Worm (Caenorhabditis elegans) whole organism, dauer: ENCODE measurements around the gene lido-12.

Experiments used
- unc-62 ChIP-seq: sonication (generic microtip); optimal IDR thresholded peaks from 2 replicates; lab custom pipeline; 2017; ENCODE audit warnings: missing biosample characterization, missing genetic modification reagents, missing genetic modification characterization

lido-12 gene

ce11 chrII:3005499-3005898, at the start of gene lido-12:
Gene lido-12 (plus strand): TSS chrII:3005799.
- TF ChIP-seq unc-62 (GFP tag; lab: Kevin White, UChicago) = no peak

- no peak for TF ChIP-seq unc-62 (GFP tag; lab: Kevin White, UChicago)
These were observed 47.3 kb upstream of the lido-12 start, which contains the start of gene srw-60 for ce11 chrII:2958308-2958707. Gene srw-60 (plus strand): TSS chrII:2958608.

ce11 chrII:2962531-2963164, 43.0 kb upstream of the lido-12 start:
- no peak for TF ChIP-seq unc-62 (GFP tag; lab: Kevin White, UChicago)

ce11 chrII:2963619-2964018, 42.0 kb upstream of the lido-12 start:
- no peak for TF ChIP-seq unc-62 (GFP tag; lab: Kevin White, UChicago)

DNA sequence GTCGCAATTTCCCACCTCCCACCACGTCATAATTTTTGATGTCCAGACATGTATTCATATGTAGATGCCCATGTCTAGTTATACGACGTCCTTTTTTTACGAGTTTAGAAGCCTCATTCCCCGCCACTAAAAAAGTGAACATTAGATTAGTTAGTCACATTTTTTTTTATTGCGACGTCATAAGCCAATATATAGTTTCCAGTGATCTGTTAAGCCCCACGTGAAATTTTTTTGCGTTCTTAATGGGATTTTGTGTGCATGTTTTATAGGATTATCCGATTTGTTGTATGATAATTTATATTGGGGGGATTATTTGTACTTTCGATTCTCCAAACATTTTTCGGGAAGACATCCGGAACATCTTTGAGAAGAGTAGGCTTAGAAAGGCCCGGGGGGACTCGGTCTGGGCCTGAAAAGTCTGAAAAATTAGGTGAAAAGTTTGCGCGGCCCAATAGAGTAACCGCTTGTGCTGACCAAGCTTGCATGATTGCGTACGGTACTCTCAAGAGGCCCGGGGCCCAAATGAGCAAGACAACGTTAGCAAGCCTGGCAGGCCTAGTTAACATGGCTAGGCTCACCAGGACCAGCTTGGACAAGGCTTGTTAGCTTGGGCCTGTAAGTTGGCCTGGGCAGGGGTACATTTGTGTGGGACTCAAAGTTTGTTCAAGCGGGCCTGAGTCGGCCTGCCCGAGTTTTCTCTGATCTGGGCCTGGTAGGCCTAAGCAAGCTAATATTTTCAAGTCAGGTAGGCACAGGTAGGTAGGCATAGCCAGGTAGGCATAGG, 40.2 kb upstream of the lido-12 start:
- TF ChIP-seq unc-62 (GFP tag; lab: Kevin White, UChicago) = no peak

ce11 chrII:2966350-2966749, 39.2 kb upstream of the lido-12 start:
- no peak for TF ChIP-seq unc-62 (GFP tag; lab: Kevin White, UChicago)

DNA sequence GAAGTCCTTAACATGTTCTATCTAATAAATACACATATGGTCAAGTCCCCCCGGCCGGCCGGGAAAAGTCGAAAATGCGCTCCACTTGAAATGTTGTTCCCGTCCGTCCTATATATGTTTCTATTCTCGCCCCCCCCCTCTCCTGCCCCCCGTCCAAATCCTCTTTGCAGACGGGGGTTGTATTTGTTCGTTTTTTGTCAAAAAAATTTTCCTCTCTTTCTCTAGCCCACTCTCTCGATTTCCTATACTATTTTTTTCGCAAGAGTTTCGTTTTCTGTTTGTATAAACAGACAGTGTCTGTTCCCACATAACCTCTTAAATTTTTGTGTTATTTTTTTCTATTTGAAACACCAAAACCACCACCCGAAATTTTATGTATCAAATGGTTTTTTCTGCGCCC, 38.5 kb upstream of the lido-12 start:
- no peak for TF ChIP-seq unc-62 (GFP tag; lab: Kevin White, UChicago)

ce11 chrII:2973940-2974402, 31.6 kb upstream of the lido-12 start:
- TF ChIP-seq unc-62 (GFP tag; lab: Kevin White, UChicago) = no peak

DNA sequence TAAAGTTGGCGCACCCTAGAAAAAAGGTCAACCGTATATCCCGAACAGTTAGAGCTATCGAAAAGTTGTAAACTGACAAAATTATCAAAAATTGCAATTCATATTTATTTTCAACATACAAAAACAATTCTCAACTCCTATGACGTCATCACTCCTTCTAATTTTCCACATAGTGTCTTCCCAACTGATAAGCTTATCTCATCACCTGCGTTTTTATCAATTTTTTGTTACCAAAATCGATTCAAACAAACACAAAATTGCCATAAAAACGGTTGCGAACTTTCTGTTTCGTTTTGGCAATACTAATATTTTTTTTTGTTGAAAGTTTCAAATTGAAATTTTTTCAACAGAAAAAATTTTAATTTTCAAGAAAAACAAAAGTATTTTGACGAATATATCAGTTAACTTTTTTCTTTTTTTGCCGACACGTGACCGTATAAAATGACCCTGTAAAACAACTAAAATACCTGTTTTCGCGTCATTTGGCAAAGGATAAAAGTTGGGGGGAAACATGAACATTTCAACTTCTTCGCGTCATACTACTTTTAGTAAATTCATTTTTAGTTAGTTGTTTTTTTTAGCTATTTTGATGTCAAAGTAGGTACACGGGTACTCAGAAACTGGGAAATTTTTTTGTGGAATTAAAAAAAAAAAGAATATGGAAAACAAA, 29.9 kb upstream of the lido-12 start:
- TF ChIP-seq unc-62 (GFP tag; lab: Kevin White, UChicago) = no peak

DNA sequence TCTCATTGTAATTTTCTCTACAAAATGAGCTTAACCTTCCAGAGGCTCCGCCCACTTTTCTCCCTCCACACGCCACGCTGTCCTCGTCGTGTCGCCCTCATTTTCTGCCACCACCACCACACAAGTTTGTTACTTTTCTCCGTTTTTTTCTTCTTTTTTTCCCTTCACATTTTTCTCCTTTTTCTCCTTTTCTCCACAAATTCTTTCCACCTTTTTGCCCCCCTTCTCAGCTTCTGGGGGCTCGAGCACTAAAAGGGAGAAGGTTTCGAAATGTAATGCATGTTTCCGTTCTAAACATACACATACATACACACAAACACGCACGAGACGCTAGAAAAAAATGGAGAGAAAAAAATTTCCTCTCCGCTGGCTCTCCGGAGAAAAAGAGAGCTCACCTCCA, 29.0 kb upstream of the lido-12 start, which contains the start of gene nhr-88:
TSS of gene nhr-88 (plus strand) at position 43 of the 400 bp plus-strand sequence.
- no peak for TF ChIP-seq unc-62 (GFP tag; lab: Kevin White, UChicago)

DNA sequence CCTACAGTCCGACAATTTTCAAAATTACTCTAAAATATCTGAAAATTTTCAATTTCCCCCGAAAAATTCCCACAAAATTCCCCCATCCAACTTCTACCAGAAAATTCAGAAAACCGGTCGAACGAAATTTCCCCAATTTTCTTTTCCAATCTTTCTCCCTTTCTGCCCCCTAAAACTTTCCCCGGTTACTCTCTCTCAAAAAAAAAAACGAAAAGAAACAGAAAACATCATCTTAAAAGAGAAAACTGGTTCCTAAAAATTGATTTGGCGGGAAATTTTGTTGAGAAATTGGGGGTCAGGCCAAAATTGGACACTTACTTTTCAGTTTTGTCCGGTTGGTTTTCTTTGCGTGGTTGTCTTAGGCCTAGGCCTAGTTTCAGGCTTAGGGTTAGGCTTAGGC, 27.9 kb upstream of the lido-12 start:
- TF ChIP-seq unc-62 (GFP tag; lab: Kevin White, UChicago) = no peak

DNA sequence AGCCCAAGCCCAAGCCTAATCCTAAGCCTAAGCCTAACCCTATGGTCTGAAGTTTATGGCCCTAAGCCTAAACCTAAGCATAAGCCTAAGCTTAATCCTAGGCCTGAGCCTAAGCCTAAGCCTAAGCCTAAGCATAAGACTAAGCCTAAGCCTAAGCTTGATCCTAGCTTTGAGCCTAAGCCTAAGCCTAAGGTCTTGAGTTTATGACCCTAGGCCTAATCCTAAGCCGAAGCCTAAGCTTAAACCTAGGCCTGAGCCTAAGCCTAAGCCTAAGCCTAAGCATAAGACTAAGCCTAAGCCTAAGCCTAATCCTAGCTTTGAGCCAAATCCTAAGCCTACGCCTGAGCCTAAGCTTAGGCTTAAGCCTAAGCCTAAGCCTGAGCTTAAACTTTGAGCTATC, 26.5 kb upstream of the lido-12 start:
- no peak for TF ChIP-seq unc-62 (GFP tag; lab: Kevin White, UChicago)

ce11 chrII:2984383-2984782, 21.2 kb upstream of the lido-12 start:
- TF ChIP-seq unc-62 (GFP tag; lab: Kevin White, UChicago) = no peak

DNA sequence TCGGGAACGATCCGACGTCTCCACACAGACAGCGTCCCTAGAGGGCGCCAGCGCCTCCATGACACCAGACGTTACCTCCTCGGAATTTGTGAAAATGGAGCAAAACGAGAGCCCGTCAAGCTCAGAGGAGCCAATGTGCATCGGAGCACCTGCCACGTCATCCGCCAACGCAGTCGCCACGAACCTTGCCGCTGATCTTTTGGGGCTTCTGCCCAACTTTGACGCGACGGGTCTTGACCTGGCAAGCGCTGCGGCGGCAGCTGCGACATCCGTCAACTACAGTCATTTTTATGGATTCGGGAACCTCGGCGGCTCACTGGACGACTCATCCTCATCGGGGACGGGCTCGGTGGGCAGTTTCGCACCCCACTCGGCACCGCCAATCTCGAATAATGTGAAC, 20.2 kb upstream of the lido-12 start:
- no peak for TF ChIP-seq unc-62 (GFP tag; lab: Kevin White, UChicago)

DNA sequence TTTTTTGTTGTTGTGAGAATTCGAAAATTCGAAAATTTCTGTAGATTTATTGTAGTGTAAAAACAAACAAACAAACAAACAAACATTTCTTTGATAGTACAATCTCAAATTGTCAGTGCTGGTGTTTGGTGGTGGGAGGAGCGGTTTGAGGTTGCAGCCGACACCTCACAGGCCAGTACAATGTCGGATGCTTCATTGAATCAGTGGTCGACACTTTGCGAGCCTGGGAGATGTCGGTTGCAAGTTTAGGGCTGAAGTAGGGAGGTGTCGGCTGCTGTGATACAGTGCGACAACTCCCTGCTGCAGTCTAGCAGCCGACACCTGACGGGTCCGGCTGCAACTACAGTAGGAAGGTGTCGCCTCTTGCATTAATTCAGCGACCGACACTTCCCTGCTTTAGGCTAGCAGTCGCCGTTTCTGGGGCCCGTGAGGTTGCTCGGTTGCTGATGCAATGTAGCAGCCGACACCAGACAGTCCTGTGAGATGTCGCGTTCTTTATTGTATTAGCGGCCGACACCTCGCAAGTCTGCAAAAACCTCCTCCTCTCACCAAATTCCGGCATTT, 19.6 kb upstream of the lido-12 start:
- TF ChIP-seq unc-62 (GFP tag; lab: Kevin White, UChicago) = no peak

DNA sequence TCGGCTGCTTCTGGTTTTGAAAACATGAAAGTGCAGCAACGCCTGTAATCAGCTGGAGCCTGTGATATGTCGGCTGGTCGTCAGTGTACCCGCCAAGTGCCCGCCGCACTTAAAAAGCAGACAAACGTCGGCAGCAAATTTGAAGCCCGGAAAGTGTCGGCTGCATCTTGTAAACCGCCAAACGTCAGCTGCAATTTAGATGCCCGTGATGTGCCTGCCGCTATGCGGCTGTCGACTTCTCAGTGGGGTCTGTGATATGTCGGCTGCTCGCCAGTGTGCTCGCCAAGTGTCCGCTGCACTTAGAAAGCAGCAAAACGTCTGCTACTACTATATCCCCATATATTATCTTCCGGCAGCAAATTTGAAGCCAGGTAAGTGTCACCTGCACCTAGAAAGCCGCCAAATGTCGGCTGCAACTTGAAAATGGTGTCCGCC, 18.5 kb upstream of the lido-12 start:
- no peak for TF ChIP-seq unc-62 (GFP tag; lab: Kevin White, UChicago)
